Worm (Caenorhabditis elegans): ENCODE results near the gene F37A4.6.

DNA sequence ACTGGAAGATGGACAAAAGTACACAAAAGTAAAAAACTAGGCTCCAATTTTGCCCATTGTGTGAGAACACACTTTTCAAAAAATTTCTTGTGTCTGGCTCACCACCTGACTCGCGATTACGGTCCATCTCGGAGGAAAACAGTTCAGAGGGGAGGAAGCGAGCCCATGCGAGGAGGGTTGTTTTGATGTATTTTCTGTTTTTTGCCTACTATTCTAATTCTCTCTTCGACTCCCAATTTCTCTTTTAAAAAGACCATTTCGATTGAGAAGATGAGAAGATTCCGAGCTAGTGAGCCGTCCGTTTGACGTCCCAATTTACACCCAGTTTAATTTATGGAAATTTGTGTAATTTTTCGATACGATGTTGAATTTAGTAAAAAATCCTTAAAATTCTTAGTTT is 41.1 kb downstream of the F37A4.6 start:
- no peak for TF ChIP-seq elt-2 (tag; optimal IDR thresholded peaks at IDR 0.05)
- TF ChIP-seq pax-1 (tag; optimal IDR thresholded peaks at IDR 0.05), result no peak
- no peak for TF ChIP-seq Y22D7AL.16 (tag; optimal IDR thresholded peaks at IDR 0.05)
